Worm (Caenorhabditis elegans) whole organism, mixed stage, embryonic: ENCODE data around the gene srh-270.

Source experiments
- blmp-1 ChIP-seq: fragments of 150-350 bp; optimal IDR thresholded peaks from 2 replicates; lab custom pipeline; 2014; ENCODE audit warnings: missing biosample characterization, missing genetic modification characterization
- elt-1 ChIP-seq: sonication (generic microtip); optimal IDR thresholded peaks from 2 replicates; lab custom pipeline; 2017; ENCODE audit warnings: missing genetic modification characterization, mild to moderate bottlenecking, missing compliant biosample characterization, antibody characterized with exemption, moderate library complexity, borderline replicate concordance; ENCODE audit not compliant: insufficient read depth
- lin-13 ChIP-seq: fragments of 150-350 bp; optimal IDR thresholded peaks from 2 replicates; lab custom pipeline; 2014; ENCODE audit warnings: missing biosample characterization, missing genetic modification characterization
- mab-5 ChIP-seq: fragments of 150-350 bp; optimal IDR thresholded peaks from 2 replicates; lab custom pipeline; 2014; ENCODE audit warnings: missing biosample characterization, missing genetic modification characterization
- nhr-12 ChIP-seq: fragments of 150-350 bp; optimal IDR thresholded peaks from 2 replicates; lab custom pipeline; 2014; ENCODE audit warnings: missing biosample characterization, missing genetic modification characterization
- snpc-4 ChIP-seq: fragments of 150-350 bp; optimal IDR thresholded peaks from 2 replicates; lab custom pipeline; 2014; ENCODE audit warnings: missing biosample characterization, missing genetic modification characterization
- sptf-1 ChIP-seq: sonication (generic microtip); optimal IDR thresholded peaks from 2 replicates; lab custom pipeline; 2017; ENCODE audit warnings: mild to moderate bottlenecking, missing genetic modification characterization, moderate library complexity, missing compliant biosample characterization
- unc-62 ChIP-seq: fragments of 150-350 bp; optimal IDR thresholded peaks from 2 replicates; lab custom pipeline; 2014; ENCODE audit warnings: missing biosample characterization, missing genetic modification reagents, missing genetic modification characterization

DNA sequence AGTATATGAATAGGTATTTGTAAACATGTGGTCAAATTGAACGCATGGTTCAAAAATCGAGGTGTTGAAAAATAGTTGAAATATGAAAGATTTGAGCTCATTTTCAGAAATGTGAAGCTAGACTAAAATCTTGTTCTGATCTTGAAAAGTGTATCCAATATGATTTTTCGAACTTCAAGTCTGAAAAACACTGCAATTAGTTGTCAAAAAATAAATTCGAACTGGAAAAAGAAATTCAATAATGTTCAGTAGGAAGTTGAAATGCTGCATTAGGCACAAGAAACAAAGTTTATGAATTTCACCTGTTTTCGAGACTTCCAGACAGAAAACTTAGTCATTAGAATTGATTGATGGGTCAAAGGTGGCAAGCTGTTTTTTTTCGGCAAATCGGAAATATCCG lies at the start of gene srh-270:
- no peak for TF ChIP-seq lin-13 (tag; lab: Kevin White, UChicago)
- TF ChIP-seq nhr-12 (tag; lab: Kevin White, UChicago) = no peak
- no peak for TF ChIP-seq unc-62 (GFP tag; lab: Kevin White, UChicago)
- no peak for TF ChIP-seq elt-1 (tag; lab: Kevin White, UChicago)
- no peak for TF ChIP-seq snpc-4 (tag; lab: Kevin White, UChicago)
- no peak for TF ChIP-seq sptf-1 (tag; lab: Kevin White, UChicago)
- no peak for TF ChIP-seq mab-5 (tag; lab: Kevin White, UChicago)
- TF ChIP-seq blmp-1 = no peak
